Fruit fly (Drosophila melanogaster) whole organism, pupa: ENCODE data around the gene Hnf4.

ENCODE experiments used
- CG10348 ChIP-seq: fragments of 200-800 bp; sonication (Bioruptor generic); IDR thresholded peaks from 2 replicates; pipeline ENCODE4 v1.3.6; 2022; ENCODE audit warnings: missing biosample characterization, missing genetic modification characterization
- CG13204 ChIP-seq: fragments of 200-800 bp; sonication (Bioruptor generic); optimal IDR thresholded peaks from 2 replicates; lab custom pipeline; 2018; ENCODE audit warnings: missing biosample characterization, mild to moderate bottlenecking, missing genetic modification characterization, moderate library complexity
- CG8159 ChIP-seq: fragments of 200-800 bp; sonication (Bioruptor generic); optimal IDR thresholded peaks from 3 replicates; lab custom pipeline; 2018; ENCODE audit warnings: missing biosample characterization, mild to moderate bottlenecking, missing genetic modification characterization, moderate library complexity
- CG9948 ChIP-seq: fragments of 200-800 bp; sonication (Bioruptor generic); optimal IDR thresholded peaks from 2 replicates; lab custom pipeline; 2018; ENCODE audit warnings: missing biosample characterization, mild to moderate bottlenecking, missing genetic modification characterization, moderate library complexity
- D1 ChIP-seq: fragments of 200-800 bp; sonication (Bioruptor generic); optimal IDR thresholded peaks from 2 replicates; lab custom pipeline; 2018; ENCODE audit warnings: missing biosample characterization, mild to moderate bottlenecking, missing genetic modification characterization, moderate library complexity
- EcR ChIP-seq: fragments of 200-800 bp; sonication (Bioruptor generic); optimal IDR thresholded peaks from 3 replicates; lab custom pipeline; 2019; ENCODE audit warnings: missing biosample characterization, missing genetic modification characterization, mild to moderate bottlenecking, moderate library complexity, missing genetic modification reagents
- Pif1A ChIP-seq: fragments of 200-800 bp; sonication (Bioruptor generic); optimal IDR thresholded peaks from 3 replicates; lab custom pipeline; 2016; ENCODE audit warnings: missing biosample characterization, missing genetic modification characterization
- Pif1B ChIP-seq: fragments of 200-800 bp; sonication (Bioruptor generic); optimal IDR thresholded peaks from 3 replicates; lab custom pipeline; 2016; ENCODE audit warnings: missing biosample characterization, missing genetic modification characterization
- Snoo ChIP-seq: fragments of 200-800 bp; sonication (Bioruptor generic); optimal IDR thresholded peaks from 3 replicates; lab custom pipeline; 2017; ENCODE audit warnings: missing biosample characterization, mild to moderate bottlenecking, missing genetic modification characterization, inconsistent platforms

dm6 chr2L:8708399-8709077 lies 873 bp downstream of the Hnf4 start:
- no peak for TF ChIP-seq CG13204 (GFP tag; lab: Kevin White, UChicago)
- TF ChIP-seq Pif1A, result no peak
- TF ChIP-seq CG8159 (tag; lab: Kevin White, UChicago), result no peak
- no peak for TF ChIP-seq Snoo (tag; lab: Kevin White, UChicago)
- no peak for TF ChIP-seq D1 (tag; lab: Kevin White, UChicago)
- no peak for TF ChIP-seq CG10348
- TF ChIP-seq Pif1B (GFP tag; lab: Kevin White, UChicago), result no peak
- TF ChIP-seq CG9948 (tag; lab: Kevin White, UChicago), result no peak
- no peak for TF ChIP-seq EcR (GFP tag; lab: Kevin White, UChicago)
